Fruit fly (Drosophila melanogaster) whole organism, pupa: Measurements from ENCODE around the gene Sc2.

ENCODE experiments used
- CG10348 ChIP-seq: fragments of 200-800 bp; sonication (Bioruptor generic); IDR thresholded peaks from 2 replicates; pipeline ENCODE4 v1.3.6; 2022; ENCODE audit warnings: missing biosample characterization, missing genetic modification characterization
- CG12605 ChIP-seq: fragments of 200-800 bp; sonication (Bioruptor generic); IDR thresholded peaks from 2 replicates; pipeline ENCODE4 v1.3.6; 2022; ENCODE audit warnings: missing biosample characterization, missing genetic modification characterization
- CG13204 ChIP-seq: fragments of 200-800 bp; sonication (Bioruptor generic); optimal IDR thresholded peaks from 2 replicates; lab custom pipeline; 2018; ENCODE audit warnings: missing biosample characterization, mild to moderate bottlenecking, missing genetic modification characterization, moderate library complexity
- CG14655 ChIP-seq: fragments of 200-800 bp; sonication (Bioruptor generic); optimal IDR thresholded peaks from 3 replicates; lab custom pipeline; 2017; ENCODE audit warnings: mild to moderate bottlenecking, missing biosample characterization, missing genetic modification reagents, missing genetic modification characterization
- CG15710 ChIP-seq: fragments of 200-800 bp; sonication (Bioruptor generic); optimal IDR thresholded peaks from 2 replicates; lab custom pipeline; 2018; ENCODE audit warnings: missing biosample characterization, mild to moderate bottlenecking, missing genetic modification characterization, moderate library complexity
- CG17806 ChIP-seq: fragments of 200-800 bp; sonication (Bioruptor generic); optimal IDR thresholded peaks from 2 replicates; lab custom pipeline; 2018; ENCODE audit warnings: missing biosample characterization, mild to moderate bottlenecking, missing genetic modification characterization, moderate library complexity
- CG32121 ChIP-seq: fragments of 200-800 bp; sonication (Bioruptor generic); IDR thresholded peaks from 2 replicates; pipeline ENCODE4 v1.3.6; 2022; ENCODE audit warnings: missing biosample characterization, missing genetic modification characterization
- CG34367 ChIP-seq: fragments of 200-800 bp; sonication (Bioruptor generic); optimal IDR thresholded peaks from 2 replicates; lab custom pipeline; 2018; ENCODE audit warnings: missing biosample characterization, mild to moderate bottlenecking, missing genetic modification characterization
- CG8159 ChIP-seq: fragments of 200-800 bp; sonication (Bioruptor generic); optimal IDR thresholded peaks from 3 replicates; lab custom pipeline; 2018; ENCODE audit warnings: missing biosample characterization, mild to moderate bottlenecking, missing genetic modification characterization, moderate library complexity
- CG8301 ChIP-seq: fragments of 200-800 bp; sonication (Bioruptor generic); optimal IDR thresholded peaks from 2 replicates; lab custom pipeline; 2018; ENCODE audit warnings: missing biosample characterization, mild to moderate bottlenecking, missing genetic modification characterization
- CG9948 ChIP-seq: fragments of 200-800 bp; sonication (Bioruptor generic); optimal IDR thresholded peaks from 2 replicates; lab custom pipeline; 2018; ENCODE audit warnings: missing biosample characterization, mild to moderate bottlenecking, missing genetic modification characterization, moderate library complexity
- D1 ChIP-seq: fragments of 200-800 bp; sonication (Bioruptor generic); optimal IDR thresholded peaks from 2 replicates; lab custom pipeline; 2018; ENCODE audit warnings: missing biosample characterization, mild to moderate bottlenecking, missing genetic modification characterization, moderate library complexity
- EcR ChIP-seq: fragments of 200-800 bp; sonication (Bioruptor generic); optimal IDR thresholded peaks from 3 replicates; lab custom pipeline; 2019; ENCODE audit warnings: missing biosample characterization, missing genetic modification characterization, mild to moderate bottlenecking, moderate library complexity, missing genetic modification reagents
- Ets98B ChIP-seq: fragments of 200-800 bp; sonication (Bioruptor generic); IDR thresholded peaks from 2 replicates; pipeline ENCODE4 v1.3.6; 2022; ENCODE audit warnings: missing biosample characterization, missing genetic modification characterization
- Pif1A ChIP-seq: fragments of 200-800 bp; sonication (Bioruptor generic); optimal IDR thresholded peaks from 3 replicates; lab custom pipeline; 2016; ENCODE audit warnings: missing biosample characterization, missing genetic modification characterization
- Pif1B ChIP-seq: fragments of 200-800 bp; sonication (Bioruptor generic); optimal IDR thresholded peaks from 3 replicates; lab custom pipeline; 2016; ENCODE audit warnings: missing biosample characterization, missing genetic modification characterization
- Snoo ChIP-seq: fragments of 200-800 bp; sonication (Bioruptor generic); optimal IDR thresholded peaks from 3 replicates; lab custom pipeline; 2017; ENCODE audit warnings: missing biosample characterization, mild to moderate bottlenecking, missing genetic modification characterization, inconsistent platforms
- fd96Ca ChIP-seq: fragments of 200-800 bp; sonication (Bioruptor generic); IDR thresholded peaks from 3 replicates; pipeline ENCODE4 v1.3.6; 2022; ENCODE audit warnings: missing biosample characterization, missing genetic modification characterization
- gl ChIP-seq: fragments of 200-800 bp; sonication (Bioruptor generic); optimal IDR thresholded peaks from 2 replicates; lab custom pipeline; 2018; ENCODE audit warnings: missing biosample characterization, mild to moderate bottlenecking, missing genetic modification characterization
- rn ChIP-seq: fragments of 200-800 bp; sonication (Bioruptor generic); IDR thresholded peaks from 2 replicates; pipeline ENCODE4 v1.3.6; 2022; ENCODE audit warnings: missing biosample characterization, missing genetic modification characterization

The Sc2 gene

dm6 chr3L:3903301-3903700, at the start of gene Sc2:
Gene Sc2 (plus strand): TSS chr3L:3903492.
- no peak for TF ChIP-seq CG32121 (GFP tag; lab: Robert Waterston, UW)
- TF ChIP-seq CG9948 (tag; lab: Kevin White, UChicago): no peak
- no peak for TF ChIP-seq CG8301
- no peak for TF ChIP-seq Pif1A (GFP tag; lab: Kevin White, UChicago)
- TF ChIP-seq CG14655 (GFP tag; lab: Kevin White, UChicago): no peak
- TF ChIP-seq gl (tag; lab: Kevin White, UChicago): no peak

DNA sequence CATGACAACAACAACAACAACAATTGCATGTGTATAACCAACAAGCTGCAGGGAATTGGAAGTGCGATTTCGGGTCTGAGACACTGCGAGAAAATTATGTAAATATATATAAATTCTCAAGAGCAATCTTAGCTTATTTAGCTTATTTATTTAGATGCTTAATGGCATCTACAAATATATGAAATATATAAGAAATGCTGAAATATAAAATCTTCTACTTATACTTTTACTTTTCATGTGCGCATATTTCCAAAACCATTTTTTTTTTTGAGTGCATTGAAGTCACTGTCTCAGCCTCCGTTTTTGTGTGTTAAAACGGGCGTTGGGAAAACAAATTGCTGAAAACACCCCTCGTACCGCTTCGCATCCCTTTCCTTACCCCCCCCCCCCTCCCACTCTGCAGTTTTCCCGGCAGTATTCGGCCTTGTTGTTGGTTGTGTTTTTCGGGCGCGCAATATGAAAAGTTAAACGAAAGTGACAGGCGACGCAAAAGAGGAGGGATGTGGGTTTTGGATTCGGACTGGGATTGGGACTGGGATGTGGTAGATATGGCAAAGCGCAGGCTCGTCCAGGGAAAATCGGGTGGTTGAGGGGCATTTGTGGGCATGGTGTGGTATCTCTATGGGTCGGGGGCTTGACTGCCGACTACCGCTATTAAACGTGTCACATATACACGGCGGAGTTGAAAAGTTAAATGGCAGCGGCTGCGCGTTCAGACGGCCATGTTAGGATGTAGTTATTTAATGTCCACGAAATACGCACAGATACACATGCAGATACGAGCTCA, 47.9 kb upstream of the Sc2 start:
- TF ChIP-seq EcR (no peak), rn (GFP tag; lab: Robert Waterston, UW) (no peak), CG32121 (GFP tag; lab: Robert Waterston, UW) (no peak), CG14655 (GFP tag; lab: Kevin White, UChicago) (no peak), CG10348 (no peak), CG8301 (no peak), gl (tag; lab: Kevin White, UChicago) (no peak), CG15710 (tag; lab: Kevin White, UChicago) (no peak), Snoo (tag; lab: Kevin White, UChicago) (no peak), CG34367 (tag; lab: Kevin White, UChicago) (no peak), Pif1B (GFP tag; lab: Kevin White, UChicago) (no peak), D1 (tag; lab: Kevin White, UChicago) (no peak), CG12605 (GFP tag; lab: Robert Waterston, UW) (no peak), CG9948 (tag; lab: Kevin White, UChicago) (no peak), fd96Ca (GFP tag; lab: Robert Waterston, UW) (no peak)

dm6 chr3L:3856004-3856403, 47.3 kb upstream of the Sc2 start:
- TF ChIP-seq CG10348 (no peak), CG14655 (GFP tag; lab: Kevin White, UChicago) (no peak), CG9948 (tag; lab: Kevin White, UChicago) (no peak), CG8301 (no peak)

dm6 chr3L:3862504-3863380, 40.5 kb upstream of the Sc2 start:
- TF ChIP-seq CG17806: peak; percentile 28
- peak; percentile 10 for TF ChIP-seq CG34367 (tag; lab: Kevin White, UChicago)
- TF ChIP-seq CG9948 (tag; lab: Kevin White, UChicago): peak; percentile 11
- no peak for TF ChIP-seq CG12605 (GFP tag; lab: Robert Waterston, UW)
- peak; percentile 11 for TF ChIP-seq CG15710 (tag; lab: Kevin White, UChicago)
- TF ChIP-seq CG8159 (tag; lab: Kevin White, UChicago): peak; percentile 36
- TF ChIP-seq D1 (tag; lab: Kevin White, UChicago): no peak
- TF ChIP-seq CG8301: peak; percentile 2
- TF ChIP-seq CG14655 (GFP tag; lab: Kevin White, UChicago): peak; percentile 22
- TF ChIP-seq Snoo (tag; lab: Kevin White, UChicago): no peak

DNA sequence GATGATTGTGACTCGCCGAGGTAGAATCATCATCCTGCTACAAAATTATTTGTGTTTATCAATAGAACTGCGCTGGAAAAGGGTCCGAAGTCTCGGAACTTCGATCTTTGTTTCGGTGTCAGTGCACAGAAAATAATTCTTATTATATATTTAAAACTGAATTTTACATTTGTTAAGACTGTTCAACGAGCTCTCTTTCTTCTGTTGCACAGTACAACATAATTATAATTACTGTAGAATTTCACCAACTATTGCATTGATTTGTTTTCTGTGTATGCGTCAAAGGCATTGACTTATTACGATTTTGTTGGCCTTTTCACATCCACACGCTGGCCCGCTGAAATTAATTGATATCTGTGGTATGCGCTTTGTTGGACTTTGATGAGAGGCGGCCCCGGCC, 39.8 kb upstream of the Sc2 start:
- TF ChIP-seq CG34367 (tag; lab: Kevin White, UChicago): no peak
- no peak for TF ChIP-seq Pif1A (GFP tag; lab: Kevin White, UChicago)
- TF ChIP-seq gl (tag; lab: Kevin White, UChicago): no peak
- TF ChIP-seq CG8159 (tag; lab: Kevin White, UChicago): no peak
- TF ChIP-seq EcR: no peak
- no peak for TF ChIP-seq Ets98B (GFP tag; lab: Robert Waterston, UW)
- TF ChIP-seq CG17806: peak; percentile 27
- TF ChIP-seq CG12605 (GFP tag; lab: Robert Waterston, UW): no peak
- TF ChIP-seq CG14655 (GFP tag; lab: Kevin White, UChicago): peak; percentile 23
- TF ChIP-seq Snoo (tag; lab: Kevin White, UChicago): no peak
- no peak for TF ChIP-seq CG10348
- no peak for TF ChIP-seq CG13204
- TF ChIP-seq CG32121 (GFP tag; lab: Robert Waterston, UW): no peak
- no peak for TF ChIP-seq Pif1B (GFP tag; lab: Kevin White, UChicago)
- TF ChIP-seq D1 (tag; lab: Kevin White, UChicago): no peak

DNA sequence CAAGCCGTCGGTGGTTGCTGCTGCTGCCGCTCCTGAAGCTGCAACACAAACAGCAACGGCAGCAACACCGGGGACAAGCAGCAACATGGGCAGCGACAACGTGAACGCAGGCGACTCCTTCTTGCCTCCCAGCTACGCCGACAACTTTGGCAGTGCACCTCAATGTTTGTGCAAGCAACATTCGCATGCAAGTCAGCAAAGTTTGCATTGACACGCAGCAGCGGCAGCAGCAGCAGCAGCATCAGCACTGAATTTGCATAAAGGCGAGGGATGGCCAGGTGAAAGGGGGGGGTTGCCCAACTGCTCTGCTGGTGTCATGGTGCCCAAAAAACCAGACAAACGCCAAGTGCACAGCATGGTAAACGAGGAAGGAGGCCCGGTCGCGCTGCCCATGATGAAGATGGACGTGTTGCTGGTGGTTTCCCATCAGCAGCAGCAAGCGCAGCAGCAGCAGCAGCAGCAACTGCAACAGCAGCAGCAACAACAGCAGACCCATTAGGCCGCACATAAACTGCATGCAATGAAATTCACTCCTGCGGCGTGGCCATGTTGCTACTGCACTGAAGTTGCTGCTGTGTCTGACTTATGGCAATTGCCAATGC, 37.9 kb upstream of the Sc2 start:
- TF ChIP-seq CG13204 (peak; percentile 20), CG34367 (tag; lab: Kevin White, UChicago) (no peak)
